Fruit fly (Drosophila melanogaster) whole organism, wandering third instar larva: ENCODE measurements around the gene Vps26.

Experiments
- Abd-B ChIP-seq: fragments of >200 bp; optimal IDR thresholded peaks from 2 replicates; lab custom pipeline; 2017; ENCODE audit warnings: missing biosample characterization, missing genetic modification characterization
- CG32264 ChIP-seq: fragments of 200-800 bp; sonication (Bioruptor generic); optimal IDR thresholded peaks from 2 replicates; lab custom pipeline; 2016; ENCODE audit warnings: missing biosample characterization, missing genetic modification characterization
- CrebA ChIP-seq: fragments of 200-800 bp; sonication (Bioruptor generic); optimal IDR thresholded peaks from 2 replicates; lab custom pipeline; 2016; ENCODE audit warnings: missing biosample characterization, mild to moderate bottlenecking, missing genetic modification characterization, borderline replicate concordance
- Dfd ChIP-seq: fragments of >200 bp; optimal IDR thresholded peaks from 2 replicates; lab custom pipeline; 2017; ENCODE audit warnings: missing biosample characterization, missing genetic modification characterization
- GATAd ChIP-seq: sonication (Bioruptor generic); optimal IDR thresholded peaks from 2 replicates; lab custom pipeline; 2016; ENCODE audit warnings: missing biosample characterization, missing genetic modification characterization
- HLH106 ChIP-seq: fragments of 200-800 bp; optimal IDR thresholded peaks from 3 replicates; lab custom pipeline; 2019; ENCODE audit warnings: missing biosample characterization, mild to moderate bottlenecking, missing genetic modification characterization, moderate library complexity
- Hnf4 ChIP-seq: fragments of 200-800 bp; sonication (Bioruptor generic); optimal IDR thresholded peaks from 2 replicates; lab custom pipeline; 2016; ENCODE audit warnings: missing biosample characterization, mild to moderate bottlenecking, missing genetic modification characterization
- Hr78 ChIP-seq: fragments of >200 bp; optimal IDR thresholded peaks from 2 replicates; lab custom pipeline; 2017; ENCODE audit warnings: missing biosample characterization, missing genetic modification characterization
- Hr83 ChIP-seq: fragments of 200-300 bp; sonication (Bioruptor generic); optimal IDR thresholded peaks from 2 replicates; lab custom pipeline; 2016; ENCODE audit warnings: missing biosample characterization, mild to moderate bottlenecking, missing genetic modification characterization, moderate library complexity; ENCODE audit not compliant: poor library complexity, severe bottlenecking
- Jra ChIP-seq: sonication (Bioruptor generic); optimal IDR thresholded peaks from 2 replicates; lab custom pipeline; 2016; ENCODE audit warnings: missing biosample characterization, missing genetic modification characterization
- Mio ChIP-seq: sonication (Bioruptor generic); optimal IDR thresholded peaks from 2 replicates; lab custom pipeline; 2016; ENCODE audit warnings: missing biosample characterization, missing genetic modification characterization
- Myc ChIP-seq: fragments of >200 bp; optimal IDR thresholded peaks from 2 replicates; lab custom pipeline; 2017
- N ChIP-seq: fragments of >200 bp; optimal IDR thresholded peaks from 2 replicates; lab custom pipeline; 2018; ENCODE audit warnings: missing biosample characterization, missing external identifiers, missing genetic modification characterization
- OdsH ChIP-seq: fragments of 200-800 bp; sonication (Bioruptor generic); optimal IDR thresholded peaks from 2 replicates; lab custom pipeline; 2016; ENCODE audit warnings: missing biosample characterization, mild to moderate bottlenecking, missing genetic modification characterization
- Rel ChIP-seq, 2 experiments: fragments of 200-800 bp; sonication (Bioruptor generic) in 1 of 2; optimal IDR thresholded peaks; 2 replicates in 1 of 2; 3 replicates in 1 of 2; lab custom pipeline; 2016 to 2019; ENCODE audit warnings: mild to moderate bottlenecking in 2 of 2, missing biosample characterization in 2 of 2, missing genetic modification characterization in 2 of 2, moderate library complexity in 1 of 2
- Sp1 ChIP-seq: fragments of 200-800 bp; sonication (Bioruptor generic); optimal IDR thresholded peaks from 3 replicates; lab custom pipeline; 2019; ENCODE audit warnings: missing biosample characterization, mild to moderate bottlenecking, missing genetic modification characterization, moderate library complexity
- Vsx2 ChIP-seq: fragments of 200-300, 225-300 bp; sonication (Bioruptor generic); optimal IDR thresholded peaks from 2 replicates; lab custom pipeline; 2018; ENCODE audit warnings: missing biosample characterization, missing genetic modification characterization; ENCODE audit not compliant: partially characterized antibody
- br ChIP-seq: fragments of 200-800 bp; sonication (Bioruptor generic); optimal IDR thresholded peaks from 2 replicates; lab custom pipeline; 2016; ENCODE audit warnings: missing biosample characterization, missing genetic modification characterization
- dl ChIP-seq, 2 experiments: fragments of 175-275, 200-275 bp in 1 of 2; fragments of 200-275 bp in 1 of 2; sonication (Bioruptor generic); optimal IDR thresholded peaks; lab custom pipeline; 2018; ENCODE audit warnings: mild to moderate bottlenecking in 2 of 2, missing biosample characterization in 2 of 2, missing genetic modification characterization in 2 of 2, moderate library complexity in 2 of 2; ENCODE audit not compliant: partially characterized antibody in 2 of 2, insufficient read depth in 1 of 2
- dmrt93B ChIP-seq: fragments of 200-800 bp; sonication (Bioruptor generic); optimal IDR thresholded peaks from 2 replicates; lab custom pipeline; 2018; ENCODE audit warnings: missing biosample characterization, mild to moderate bottlenecking, missing genetic modification characterization
- dsf ChIP-seq: sonication (Bioruptor generic); optimal IDR thresholded peaks from 2 replicates; lab custom pipeline; 2016; ENCODE audit warnings: missing biosample characterization, missing genetic modification characterization, borderline replicate concordance
- ey ChIP-seq: fragments of 200-800 bp; sonication (Bioruptor generic); optimal IDR thresholded peaks from 2 replicates; lab custom pipeline; 2016; ENCODE audit warnings: missing biosample characterization, missing genetic modification characterization
- foxo ChIP-seq, 2 experiments: fragments of 200-800 bp; sonication (Bioruptor generic); optimal IDR thresholded peaks; 2 replicates in 1 of 2; 3 replicates in 1 of 2; lab custom pipeline; 2016 to 2017; ENCODE audit warnings: missing biosample characterization in 2 of 2, missing genetic modification characterization in 2 of 2
- fru ChIP-seq: fragments of 200-800 bp; sonication (Bioruptor generic); optimal IDR thresholded peaks from 3 replicates; lab custom pipeline; 2016; ENCODE audit warnings: missing biosample characterization, mild to moderate bottlenecking, missing genetic modification characterization
- h ChIP-seq: fragments of 200-800 bp; sonication (Bioruptor generic); optimal IDR thresholded peaks from 3 replicates; lab custom pipeline; 2016; ENCODE audit warnings: missing biosample characterization, mild to moderate bottlenecking, missing genetic modification characterization
- jim ChIP-seq: fragments of 175-275, 200-325 bp; sonication (Bioruptor generic); optimal IDR thresholded peaks from 2 replicates; lab custom pipeline; 2016; ENCODE audit warnings: missing biosample characterization, mild to moderate bottlenecking, missing genetic modification characterization
- pan ChIP-seq: fragments of >200 bp; optimal IDR thresholded peaks from 2 replicates; lab custom pipeline; 2017
- psq ChIP-seq: fragments of 200-800 bp; sonication (Bioruptor generic); optimal IDR thresholded peaks from 3 replicates; lab custom pipeline; 2017; ENCODE audit warnings: missing biosample characterization, mild to moderate bottlenecking, missing genetic modification characterization, moderate library complexity
- rgr ChIP-seq: fragments of 200-800 bp; sonication (Bioruptor generic); optimal IDR thresholded peaks from 3 replicates; lab custom pipeline; 2016; ENCODE audit warnings: missing biosample characterization, mild to moderate bottlenecking, missing genetic modification characterization
- sage ChIP-seq: fragments of 200-800 bp; sonication (Bioruptor generic); optimal IDR thresholded peaks from 2 replicates; lab custom pipeline; 2016; ENCODE audit warnings: missing biosample characterization, mild to moderate bottlenecking, missing genetic modification characterization
- sv ChIP-seq: fragments of 200-800 bp; sonication (Bioruptor generic); optimal IDR thresholded peaks from 3 replicates; lab custom pipeline; 2016; ENCODE audit warnings: missing biosample characterization, missing genetic modification characterization
- tai ChIP-seq: sonication (Bioruptor generic); optimal IDR thresholded peaks from 2 replicates; lab custom pipeline; 2016; ENCODE audit warnings: missing biosample characterization, missing genetic modification characterization
- woc ChIP-seq: sonication (Bioruptor generic); optimal IDR thresholded peaks from 2 replicates; lab custom pipeline; 2016; ENCODE audit warnings: missing biosample characterization, mild to moderate bottlenecking, missing genetic modification characterization

Gene Vps26

dm6 chrX:1873515-1874126 is at the start of gene Vps26, which contains the start of gene Pgam5:
TSS of gene Vps26 (plus strand) at chrX:1873853.
TSS of gene Pgam5 (minus strand) at chrX:1873565.
- TF ChIP-seq foxo (GFP tag; optimal IDR thresholded peaks at IDR 0.05; lab: Kevin White, UChicago): no peak
- peak; percentile 15 for TF ChIP-seq Sp1 (GFP tag; lab: Kevin White, UChicago)
- no peak for TF ChIP-seq br (GFP tag; lab: Kevin White, UChicago)
- TF ChIP-seq GATAd (GFP tag; lab: Kevin White, UChicago): no peak

- no peak for TF ChIP-seq Mio
- TF ChIP-seq sage (GFP tag; lab: Kevin White, UChicago): no peak
- TF ChIP-seq CrebA (GFP tag; lab: Kevin White, UChicago): no peak
- TF ChIP-seq Jra: peak; percentile 34
Measured at dm6 chrX:1823883-1824609, 49.6 kb upstream of the Vps26 start.

- TF ChIP-seq h (peak; percentile 88), sv (GFP tag; lab: Kevin White, UChicago) (no peak), br (GFP tag; lab: Kevin White, UChicago) (peak; percentile 51), Sp1 (GFP tag; lab: Kevin White, UChicago) (peak; percentile 47), Hr83 (GFP tag; lab: Kevin White, UChicago) (no peak), dmrt93B (GFP tag; lab: Kevin White, UChicago) (peak; percentile 48), fru (peak; percentile 80), rgr (GFP tag; lab: Kevin White, UChicago) (peak; percentile 54), jim (GFP tag; lab: Kevin White, UChicago) (no peak), ey (GFP tag; lab: Kevin White, UChicago) (peak; percentile 72), CG32264 (peak; percentile 1), tai (GFP tag; lab: Kevin White, UChicago) (no peak), pan (lab: Kevin White, UChicago) (peak; percentile 68), Hnf4 (GFP tag; lab: Kevin White, UChicago) (peak; percentile 47), Myc (lab: Kevin White, UChicago) (no peak), HLH106 (tag; lab: Kevin White, UChicago) (peak; percentile 63), woc (GFP tag; lab: Kevin White, UChicago) (peak; percentile 78), foxo (GFP tag; optimal IDR thresholded peaks at IDR 0.05; lab: Kevin White, UChicago) (peak in 1 of 2 experiments; percentile 78), CrebA (GFP tag; lab: Kevin White, UChicago) (no peak), Rel (GFP tag; optimal IDR thresholded peaks at IDR 0.05; lab: Kevin White, UChicago) (no peak), Rel (tag; optimal IDR thresholded peaks at IDR 0.05; lab: Kevin White, UChicago) (peak; percentile 25), psq (GFP tag; lab: Kevin White, UChicago) (peak; percentile 41), OdsH (GFP tag; lab: Kevin White, UChicago) (peak; percentile 68)
Measured at dm6 chrX:1824610-1824948, 49.1 kb upstream of the Vps26 start.

- TF ChIP-seq sage (GFP tag; lab: Kevin White, UChicago): no peak
- TF ChIP-seq Jra: no peak
- TF ChIP-seq woc (GFP tag; lab: Kevin White, UChicago): peak; percentile 35
- peak; percentile 60 for TF ChIP-seq ey (GFP tag; lab: Kevin White, UChicago)
- TF ChIP-seq br (GFP tag; lab: Kevin White, UChicago): peak; percentile 64
- TF ChIP-seq CrebA (GFP tag; lab: Kevin White, UChicago): peak; percentile 43
- TF ChIP-seq dl (GFP tag; optimal IDR thresholded peaks at IDR 0.05; lab: Kevin White, UChicago; ENCODE audit: insufficient read depth in 1 of 2, partially characterized antibody in 2 of 2): no peak
- no peak for TF ChIP-seq CG32264
- no peak for TF ChIP-seq tai (GFP tag; lab: Kevin White, UChicago)
- TF ChIP-seq HLH106 (tag; lab: Kevin White, UChicago): peak; percentile 65
- no peak for TF ChIP-seq Rel (GFP tag; optimal IDR thresholded peaks at IDR 0.05; lab: Kevin White, UChicago)
- peak; percentile 43 for TF ChIP-seq Rel (tag; optimal IDR thresholded peaks at IDR 0.05; lab: Kevin White, UChicago)
- no peak for TF ChIP-seq Hr78 (GFP tag; lab: Kevin White, UChicago)
- TF ChIP-seq foxo (GFP tag; optimal IDR thresholded peaks at IDR 0.05; lab: Kevin White, UChicago): peak in 1 of 2 experiments; percentile 70
- TF ChIP-seq Dfd (GFP tag; lab: Kevin White, UChicago): no peak
- TF ChIP-seq OdsH (GFP tag; lab: Kevin White, UChicago): peak; percentile 46
- peak; percentile 7 for TF ChIP-seq Hnf4 (GFP tag; lab: Kevin White, UChicago)
- TF ChIP-seq rgr (GFP tag; lab: Kevin White, UChicago): peak; percentile 49
- TF ChIP-seq dmrt93B (GFP tag; lab: Kevin White, UChicago): peak; percentile 16
- TF ChIP-seq fru: peak; percentile 78
- TF ChIP-seq Abd-B (GFP tag; lab: Kevin White, UChicago): no peak
- TF ChIP-seq dsf: no peak
- TF ChIP-seq psq (GFP tag; lab: Kevin White, UChicago): peak; percentile 54
- peak; percentile 66 for TF ChIP-seq h
- TF ChIP-seq Vsx2 (GFP tag; lab: Kevin White, UChicago): no peak
- TF ChIP-seq jim (GFP tag; lab: Kevin White, UChicago): peak; percentile 28
- peak; percentile 44 for TF ChIP-seq Sp1 (GFP tag; lab: Kevin White, UChicago)
- no peak for TF ChIP-seq N (GFP tag; lab: Kevin White, UChicago)
- TF ChIP-seq, all 38 proteins: peak for 16
Measured at dm6 chrX:1825912-1826862, 47.5 kb upstream of the Vps26 start.
